Fruit fly (Drosophila melanogaster) whole organism, embryonic: Measurements from ENCODE around the gene LPCAT.
A peak's percentile ranks its signal among the peaks of the same experiment; 100 is the strongest.

Experiments used
- Atf3 ChIP-seq: fragments of 200-800 bp; sonication (Bioruptor generic); optimal IDR thresholded peaks from 3 replicates; lab custom pipeline; 2016; ENCODE audit warnings: missing biosample characterization, missing genetic modification characterization
- BtbVII ChIP-seq: fragments of 200-800 bp; sonication (Bioruptor generic); optimal IDR thresholded peaks from 3 replicates; lab custom pipeline; 2017; ENCODE audit warnings: missing biosample characterization, mild to moderate bottlenecking, missing genetic modification characterization
- Bteb2 ChIP-seq: fragments of 200-800 bp; sonication (Bioruptor generic); optimal IDR thresholded peaks from 2 replicates; lab custom pipeline; 2016; ENCODE audit warnings: missing biosample characterization, missing genetic modification characterization
- CG11247 ChIP-seq: fragments of 200-800 bp; sonication (Bioruptor generic); IDR thresholded peaks from 2 replicates; pipeline ENCODE4 v1.3.6; 2022; ENCODE audit warnings: missing biosample characterization, missing genetic modification characterization
- CG11504 ChIP-seq: fragments of 200-800 bp; sonication (Bioruptor generic); optimal IDR thresholded peaks from 3 replicates; lab custom pipeline; 2019; ENCODE audit warnings: missing biosample characterization, mild to moderate bottlenecking, missing genetic modification characterization, moderate library complexity
- CG12236 ChIP-seq: fragments of 200-800 bp; sonication (Bioruptor generic); optimal IDR thresholded peaks from 2 replicates; lab custom pipeline; 2016; ENCODE audit warnings: missing biosample characterization, missing genetic modification characterization
- CG12744 ChIP-seq: fragments of 200-800 bp; sonication (Bioruptor generic); optimal IDR thresholded peaks from 2 replicates; lab custom pipeline; 2016; ENCODE audit warnings: missing biosample characterization, missing genetic modification characterization
- CG14965 ChIP-seq: fragments of 200-800 bp; sonication (Bioruptor generic); optimal IDR thresholded peaks from 2 replicates; lab custom pipeline; 2016; ENCODE audit warnings: missing biosample characterization, missing genetic modification characterization, borderline replicate concordance
- CG17359 ChIP-seq: fragments of 200-800 bp; sonication (Bioruptor generic); optimal IDR thresholded peaks from 3 replicates; lab custom pipeline; 2018; ENCODE audit warnings: missing biosample characterization, mild to moderate bottlenecking, missing genetic modification characterization, moderate library complexity
- CG18764 ChIP-seq: fragments of 200-800 bp; sonication (Bioruptor generic); optimal IDR thresholded peaks from 3 replicates; lab custom pipeline; 2016; ENCODE audit warnings: missing biosample characterization, missing genetic modification characterization
- CG2120 ChIP-seq: fragments of 200-800 bp; sonication (Bioruptor generic); optimal IDR thresholded peaks from 3 replicates; lab custom pipeline; 2016; ENCODE audit warnings: missing biosample characterization, missing genetic modification characterization
- CG30403 ChIP-seq: fragments of 200-800 bp; sonication (Bioruptor generic); optimal IDR thresholded peaks from 3 replicates; lab custom pipeline; 2016; ENCODE audit warnings: missing biosample characterization, missing genetic modification characterization
- CG3065 ChIP-seq: fragments of 200-800 bp; sonication (Bioruptor generic); optimal IDR thresholded peaks from 2 replicates; lab custom pipeline; 2016; ENCODE audit warnings: missing biosample characterization, missing genetic modification characterization
- CG32772 ChIP-seq: fragments of 200-800 bp; sonication (Bioruptor generic); IDR thresholded peaks from 2 replicates; pipeline ENCODE4 v1.3.6; 2022; ENCODE audit warnings: missing biosample characterization, missing genetic modification characterization
- CG42726 ChIP-seq: fragments of 200-800 bp; sonication (Bioruptor generic); IDR thresholded peaks from 2 replicates; pipeline ENCODE4 v1.3.6; 2022; ENCODE audit warnings: missing biosample characterization, missing genetic modification characterization; ENCODE audit not compliant: partially characterized antibody
- CG4854 ChIP-seq: fragments of 200-800 bp; sonication (Bioruptor generic); optimal IDR thresholded peaks from 2 replicates; lab custom pipeline; 2016; ENCODE audit warnings: missing biosample characterization, missing genetic modification characterization, inconsistent platforms
- CG5245 ChIP-seq: fragments of 200-800 bp; sonication (Bioruptor generic); optimal IDR thresholded peaks from 3 replicates; lab custom pipeline; 2016; ENCODE audit warnings: missing biosample characterization, missing genetic modification characterization
- CG6272 ChIP-seq: fragments of 200-800 bp; sonication (Bioruptor generic); IDR thresholded peaks from 2 replicates; pipeline ENCODE4 v1.3.6; 2022; ENCODE audit warnings: missing biosample characterization, missing genetic modification characterization
- CG7556 ChIP-seq: fragments of 200-800 bp; sonication (Bioruptor generic); optimal IDR thresholded peaks from 2 replicates; lab custom pipeline; 2017; ENCODE audit warnings: missing biosample characterization, mild to moderate bottlenecking, missing genetic modification characterization
- CG8388 ChIP-seq: fragments of 200-800 bp; sonication (Bioruptor generic); optimal IDR thresholded peaks from 2 replicates; lab custom pipeline; 2019; ENCODE audit warnings: missing biosample characterization, mild to moderate bottlenecking, missing genetic modification characterization, moderate library complexity
- CG9817 ChIP-seq: fragments of 200-800 bp; sonication (Bioruptor generic); optimal IDR thresholded peaks from 2 replicates; lab custom pipeline; 2018; ENCODE audit warnings: missing biosample characterization, mild to moderate bottlenecking, missing genetic modification characterization, moderate library complexity
- Deaf1 ChIP-seq: fragments of 200-800 bp; optimal IDR thresholded peaks from 3 replicates; lab custom pipeline; 2019; ENCODE audit warnings: missing biosample characterization, mild to moderate bottlenecking, missing genetic modification characterization, moderate library complexity
- Dip2 ChIP-seq: fragments of 200-800 bp; sonication (Bioruptor generic); IDR thresholded peaks from 2 replicates; pipeline ENCODE4 v1.3.6; 2022; ENCODE audit warnings: missing biosample characterization, missing genetic modification characterization
- Drgx ChIP-seq: fragments of 200-800 bp; sonication (Bioruptor generic); IDR thresholded peaks from 2 replicates; pipeline ENCODE4 v1.3.6; 2022; ENCODE audit warnings: missing biosample characterization, missing genetic modification characterization
- Fer3 ChIP-seq: fragments of 200-800 bp; sonication (Bioruptor generic); optimal IDR thresholded peaks from 2 replicates; lab custom pipeline; 2018; ENCODE audit warnings: missing biosample characterization, mild to moderate bottlenecking, missing genetic modification characterization, moderate library complexity
- GATAe ChIP-seq: fragments of 200-800 bp; sonication (Bioruptor generic); conservative IDR thresholded peaks from 2 replicates; pipeline ENCODE4 v1.3.6; 2022; ENCODE audit warnings: missing biosample characterization, missing genetic modification characterization
- HLH3B ChIP-seq: fragments of 200-800 bp; sonication (Bioruptor generic); IDR thresholded peaks from 2 replicates; pipeline ENCODE4 v1.3.6; 2022; ENCODE audit warnings: missing biosample characterization, missing genetic modification characterization
- Hr39 ChIP-seq: fragments of >200 bp; optimal IDR thresholded peaks from 2 replicates; lab custom pipeline; 2017
- Med ChIP-seq: fragments of 200-800 bp; sonication (Bioruptor generic); peaks from one replicate; lab custom pipeline; 2016; ENCODE audit warnings: missing biosample characterization, missing genetic modification characterization, mild to moderate bottlenecking, inconsistent platforms, moderate library complexity
- Opbp ChIP-seq: fragments of 200-800 bp; sonication (Bioruptor generic); IDR thresholded peaks from 3 replicates; pipeline ENCODE4 v1.3.6; 2022; ENCODE audit warnings: missing biosample characterization, missing genetic modification characterization; ENCODE audit not compliant: partially characterized antibody
- PHDP ChIP-seq: fragments of 200-800 bp; sonication (Bioruptor generic); optimal IDR thresholded peaks from 3 replicates; lab custom pipeline; 2018; ENCODE audit warnings: missing biosample characterization, mild to moderate bottlenecking, missing genetic modification characterization, moderate library complexity
- Scr ChIP-seq: fragments of 200-800 bp; sonication (Bioruptor generic); IDR thresholded peaks from 2 replicates; pipeline ENCODE4 v1.3.6; 2022; ENCODE audit warnings: missing biosample characterization, missing genetic modification characterization; ENCODE audit not compliant: partially characterized antibody
- Stat92E ChIP-seq, 3 experiments: fragments of >200 bp in 2 of 3; fragments of 200-800 bp in 1 of 3; sonication (Bioruptor generic) in 1 of 3; optimal IDR thresholded peaks; 2 replicates each; lab custom pipeline; 2017 to 2019; ENCODE audit warnings: missing biosample characterization in 3 of 3, missing genetic modification characterization in 3 of 3, mild to moderate bottlenecking in 1 of 3, moderate library complexity in 1 of 3
- fd102C ChIP-seq: fragments of 200-800 bp; sonication (Bioruptor generic); optimal IDR thresholded peaks from 2 replicates; lab custom pipeline; 2018; ENCODE audit warnings: missing biosample characterization, mild to moderate bottlenecking, missing genetic modification characterization, moderate library complexity
- gt ChIP-seq: fragments of 200-800 bp; sonication (Bioruptor generic); IDR thresholded peaks from 2 replicates; pipeline ENCODE4 v1.3.6; 2022; ENCODE audit warnings: missing biosample characterization, missing genetic modification characterization
- ham ChIP-seq: fragments of 200-800 bp; sonication (Bioruptor generic); IDR thresholded peaks from 2 replicates; pipeline ENCODE4 v1.3.6; 2022; ENCODE audit warnings: missing biosample characterization, missing genetic modification characterization
- hb ChIP-seq: fragments of 200-800 bp; sonication (Bioruptor generic); IDR thresholded peaks from 3 replicates; pipeline ENCODE4 v1.3.6; 2022; ENCODE audit warnings: missing biosample characterization, missing genetic modification characterization; ENCODE audit not compliant: partially characterized antibody
- mirr ChIP-seq: fragments of 200-800 bp; sonication (Bioruptor generic); optimal IDR thresholded peaks from 3 replicates; lab custom pipeline; 2018; ENCODE audit warnings: missing biosample characterization, mild to moderate bottlenecking, missing genetic modification characterization
- mld ChIP-seq: fragments of 200-800 bp; sonication (Bioruptor generic); IDR thresholded peaks from 3 replicates; pipeline ENCODE4 v1.3.6; 2022; ENCODE audit warnings: missing biosample characterization, missing genetic modification characterization; ENCODE audit not compliant: partially characterized antibody
- nerfin-2 ChIP-seq: fragments of 200-800 bp; sonication (Bioruptor generic); IDR thresholded peaks from 2 replicates; pipeline ENCODE4 v1.3.6; 2022; ENCODE audit warnings: missing biosample characterization, missing genetic modification characterization; ENCODE audit not compliant: partially characterized antibody
- onecut ChIP-seq: fragments of 200-800 bp; sonication (Bioruptor generic); IDR thresholded peaks from 2 replicates; pipeline ENCODE4 v1.3.6; 2022; ENCODE audit warnings: missing biosample characterization, missing genetic modification characterization
- ranshi ChIP-seq: fragments of 200-800 bp; sonication (Bioruptor generic); IDR thresholded peaks from 2 replicates; pipeline ENCODE4 v1.3.6; 2022; ENCODE audit warnings: missing biosample characterization, missing genetic modification characterization
- sna ChIP-seq: fragments of 200-800 bp; sonication (Bioruptor generic); IDR thresholded peaks from 2 replicates; pipeline ENCODE4 v1.3.6; 2022; ENCODE audit warnings: missing biosample characterization, missing genetic modification characterization; ENCODE audit not compliant: partially characterized antibody
- sqz ChIP-seq: fragments of 200-800 bp; sonication (Bioruptor generic); optimal IDR thresholded peaks from 3 replicates; lab custom pipeline; 2018; ENCODE audit warnings: missing biosample characterization, mild to moderate bottlenecking, missing genetic modification characterization
- tll ChIP-seq, 2 experiments: fragments of 200-800 bp in 1 of 2; fragments of >200 bp in 1 of 2; sonication (Bioruptor generic) in 1 of 2; optimal IDR thresholded peaks; 2 replicates each; lab custom pipeline; 2017 to 2019; ENCODE audit warnings: missing biosample characterization in 2 of 2, missing genetic modification characterization in 2 of 2, mild to moderate bottlenecking in 1 of 2, moderate library complexity in 1 of 2
- tx ChIP-seq: fragments of 200-800 bp; sonication (Bioruptor generic); optimal IDR thresholded peaks from 2 replicates; lab custom pipeline; 2016; ENCODE audit warnings: missing biosample characterization, missing genetic modification characterization
- unc-4 ChIP-seq: fragments of 200-800 bp; sonication (Bioruptor generic); IDR thresholded peaks from 2 replicates; pipeline ENCODE4 v1.3.6; 2022; ENCODE audit warnings: missing biosample characterization, missing genetic modification characterization; ENCODE audit not compliant: partially characterized antibody

Gene LPCAT

dm6 chrX:9586627-9587026, 6.8 kb upstream of the LPCAT start:
- TF ChIP-seq HLH3B (GFP tag; lab: Robert Waterston, UW) (no peak), Med (GFP tag; lab: Kevin White, UChicago) (peak; percentile 41)
- TF ChIP-seq, all 482 proteins: peak for 1

dm6 chrX:9586038-9586437, 6.3 kb upstream of the LPCAT start:
- TF ChIP-seq unc-4 (GFP tag; lab: Robert Waterston, UW) (no peak), CG5245 (GFP tag; lab: Kevin White, UChicago) (no peak), Stat92E (GFP tag; optimal IDR thresholded peaks at IDR 0.05; lab: Kevin White, UChicago) (no peak), CG14965 (GFP tag; lab: Kevin White, UChicago) (no peak), onecut (GFP tag; lab: Robert Waterston, UW) (no peak), BtbVII (no peak), CG42726 (GFP tag; lab: Robert Waterston, UW) (0 out of 2 replicates have a peak, but pooled peaks have one; percentile 2), CG3065 (GFP tag; lab: Kevin White, UChicago) (peak; percentile 29), CG11504 (tag; lab: Kevin White, UChicago) (no peak), Opbp (no peak), CG12744 (GFP tag; lab: Kevin White, UChicago) (no peak), Drgx (GFP tag; lab: Robert Waterston, UW) (peak; percentile 67), CG30403 (no peak), nerfin-2 (no peak), tll (GFP tag; optimal IDR thresholded peaks at IDR 0.05; lab: Kevin White, UChicago) (no peak), mirr (GFP tag; lab: Kevin White, UChicago) (no peak), Deaf1 (tag; lab: Kevin White, UChicago) (no peak), ham (GFP tag; lab: Robert Waterston, UW) (no peak), CG2120 (GFP tag; lab: Kevin White, UChicago) (no peak), Dip2 (GFP tag; lab: Robert Waterston, UW) (no peak), CG17359 (tag; lab: Kevin White, UChicago) (peak; percentile 3), CG32772 (GFP tag; lab: Robert Waterston, UW) (peak; percentile 55), sna (0 out of 2 replicates have a peak, but pooled peaks have one; percentile 3)

dm6 chrX:9585359-9586002, 5.7 kb upstream of the LPCAT start, which contains the start of gene Hex-A:
TSS of gene Hex-A (plus strand) at chrX:9585675.
- TF ChIP-seq tx (GFP tag; lab: Kevin White, UChicago) (peak; percentile 89), CG9817 (peak; percentile 97), Bteb2 (GFP tag; lab: Kevin White, UChicago) (peak; percentile 97), CG18764 (peak; percentile 82), fd102C (no peak), CG12236 (peak; percentile 90), Hr39 (no peak), CG11247 (GFP tag; lab: Robert Waterston, UW) (peak; percentile 87), PHDP (tag; lab: Kevin White, UChicago) (peak; percentile 99), CG6272 (GFP tag; lab: Robert Waterston, UW) (peak; percentile 61), sqz (GFP tag; lab: Kevin White, UChicago) (peak; percentile 95), unc-4 (GFP tag; lab: Robert Waterston, UW) (peak; percentile 53), CG8388 (GFP tag; lab: Kevin White, UChicago) (peak; percentile 95), hb (no peak), CG4854 (GFP tag; lab: Kevin White, UChicago) (peak; percentile 93), CG7556 (GFP tag; lab: Kevin White, UChicago) (peak; percentile 99), mld (GFP tag; lab: Robert Waterston, UW) (no peak), Scr (GFP tag; lab: Robert Waterston, UW) (no peak), gt (GFP tag; lab: Robert Waterston, UW) (peak; percentile 82), GATAe (GFP tag; lab: Robert Waterston, UW) (peak; percentile 70), ranshi (peak; percentile 84), Atf3 (GFP tag; lab: Kevin White, UChicago) (peak; percentile 87), Fer3 (tag; lab: Kevin White, UChicago) (peak; percentile 97)
